Fruit fly (Drosophila melanogaster) whole organism, embryonic: Measurements from ENCODE around the gene MED14.

Experiments used
- ATbp ChIP-seq: fragments of 200-800 bp; sonication (Bioruptor generic); optimal IDR thresholded peaks from 2 replicates; lab custom pipeline; 2017; ENCODE audit warnings: missing biosample characterization, mild to moderate bottlenecking, missing genetic modification characterization, missing genetic modification reagents
- Antp ChIP-seq: fragments of 200-800 bp; sonication (Bioruptor generic); optimal IDR thresholded peaks from 3 replicates; lab custom pipeline; 2016; ENCODE audit warnings: missing biosample characterization, missing genetic modification characterization
- Blimp-1 ChIP-seq: fragments of 200-800 bp; sonication (Bioruptor generic); optimal IDR thresholded peaks from 3 replicates; lab custom pipeline; 2018; ENCODE audit warnings: missing biosample characterization, missing genetic modification characterization, mild to moderate bottlenecking, moderate library complexity, missing genetic modification reagents
- CG10979 ChIP-seq: fragments of 200-800 bp; sonication (Bioruptor generic); optimal IDR thresholded peaks from 2 replicates; lab custom pipeline; 2018; ENCODE audit warnings: missing biosample characterization, mild to moderate bottlenecking, missing genetic modification characterization, moderate library complexity
- CG11398 ChIP-seq: fragments of 200-800 bp; sonication (Bioruptor generic); optimal IDR thresholded peaks from 2 replicates; lab custom pipeline; 2016; ENCODE audit warnings: missing biosample characterization, missing genetic modification characterization
- CG12104 ChIP-seq: fragments of 200-800 bp; sonication (Bioruptor generic); optimal IDR thresholded peaks from 3 replicates; lab custom pipeline; 2016; ENCODE audit warnings: missing biosample characterization, missing genetic modification characterization
- CG17385 ChIP-seq: fragments of 200-800 bp; sonication (Bioruptor generic); optimal IDR thresholded peaks from 3 replicates; lab custom pipeline; 2018; ENCODE audit warnings: missing biosample characterization, mild to moderate bottlenecking, missing genetic modification characterization
- CG17912 ChIP-seq: fragments of 200-800 bp; sonication (Bioruptor generic); optimal IDR thresholded peaks from 2 replicates; lab custom pipeline; 2018; ENCODE audit warnings: missing biosample characterization, mild to moderate bottlenecking, missing genetic modification characterization
- CG18011 ChIP-seq: fragments of 200-800 bp; sonication (Bioruptor generic); optimal IDR thresholded peaks from 2 replicates; lab custom pipeline; 2017; ENCODE audit warnings: missing biosample characterization, missing genetic modification characterization, mild to moderate bottlenecking, moderate library complexity, missing genotype
- CG32767 ChIP-seq: fragments of 200-800 bp; sonication (Bioruptor generic); IDR thresholded peaks from 2 replicates; pipeline ENCODE4 v1.3.6; 2022; ENCODE audit warnings: missing biosample characterization, missing genetic modification characterization
- CG33557 ChIP-seq: fragments of 200-800 bp; sonication (Bioruptor generic); optimal IDR thresholded peaks from 2 replicates; lab custom pipeline; 2019; ENCODE audit warnings: missing biosample characterization, mild to moderate bottlenecking, missing genetic modification characterization, moderate library complexity
- CG3838 ChIP-seq: fragments of 200-800 bp; sonication (Bioruptor generic); optimal IDR thresholded peaks from 3 replicates; lab custom pipeline; 2016; ENCODE audit warnings: missing biosample characterization, missing genetic modification characterization
- CG6813 ChIP-seq: fragments of 200-800 bp; sonication (Bioruptor generic); optimal IDR thresholded peaks from 2 replicates; lab custom pipeline; 2017; ENCODE audit warnings: missing biosample characterization, missing genetic modification characterization, mild to moderate bottlenecking, moderate library complexity, missing genetic modification reagents
- CG8089 ChIP-seq: fragments of 200-800 bp; sonication (Bioruptor generic); optimal IDR thresholded peaks from 3 replicates; lab custom pipeline; 2016; ENCODE audit warnings: missing biosample characterization, missing genetic modification characterization
- CG8359 ChIP-seq: fragments of 200-800 bp; sonication (Bioruptor generic); optimal IDR thresholded peaks from 2 replicates; lab custom pipeline; 2017; ENCODE audit warnings: missing biosample characterization, mild to moderate bottlenecking, missing genetic modification characterization, borderline replicate concordance
- CG8388 ChIP-seq: fragments of 200-800 bp; sonication (Bioruptor generic); optimal IDR thresholded peaks from 2 replicates; lab custom pipeline; 2019; ENCODE audit warnings: missing biosample characterization, mild to moderate bottlenecking, missing genetic modification characterization, moderate library complexity
- D ChIP-seq, 2 experiments: fragments of 200-800 bp in 1 of 2; fragments of >200 bp in 1 of 2; sonication (Bioruptor generic) in 1 of 2; optimal IDR thresholded peaks; 2 replicates in 1 of 2; 3 replicates in 1 of 2; lab custom pipeline; 2017; ENCODE audit warnings: mild to moderate bottlenecking in 1 of 2, missing biosample characterization in 1 of 2, missing genetic modification characterization in 1 of 2, missing genetic modification reagents in 1 of 2
- Dad ChIP-seq: fragments of 200-800 bp; sonication (Bioruptor generic); optimal IDR thresholded peaks from 3 replicates; lab custom pipeline; 2016; ENCODE audit warnings: missing biosample characterization, missing genetic modification characterization
- Eip74EF ChIP-seq, 2 experiments: fragments of 200-800 bp in 1 of 2; fragments of >200 bp in 1 of 2; sonication (Bioruptor generic) in 1 of 2; optimal IDR thresholded peaks; 2 replicates each; lab custom pipeline; 2017 to 2019; ENCODE audit warnings: missing biosample characterization in 2 of 2, missing genetic modification characterization in 2 of 2, mild to moderate bottlenecking in 1 of 2, moderate library complexity in 1 of 2
- HmgZ ChIP-seq: fragments of 200-800 bp; sonication (Bioruptor generic); optimal IDR thresholded peaks from 2 replicates; lab custom pipeline; 2018; ENCODE audit warnings: missing biosample characterization, mild to moderate bottlenecking, missing genetic modification characterization
- Jarid2 ChIP-seq: fragments of 200-800 bp; sonication (Bioruptor generic); optimal IDR thresholded peaks from 3 replicates; lab custom pipeline; 2017; ENCODE audit warnings: mild to moderate bottlenecking, missing biosample characterization, missing genetic modification reagents, missing genetic modification characterization
- MTF-1 ChIP-seq: fragments of 200-800 bp; sonication (Bioruptor generic); optimal IDR thresholded peaks from 2 replicates; lab custom pipeline; 2018; ENCODE audit warnings: missing biosample characterization, mild to moderate bottlenecking, missing genetic modification characterization, borderline replicate concordance
- Mes4 ChIP-seq: fragments of 200-800 bp; sonication (Bioruptor generic); optimal IDR thresholded peaks from 2 replicates; lab custom pipeline; 2016; ENCODE audit warnings: missing biosample characterization, missing genetic modification characterization
- Nf-YB ChIP-seq: fragments of 200-800 bp; sonication (Bioruptor generic); optimal IDR thresholded peaks from 3 replicates; lab custom pipeline; 2019; ENCODE audit warnings: missing biosample characterization, mild to moderate bottlenecking, missing genetic modification characterization, moderate library complexity
- Optix ChIP-seq: fragments of 200-800 bp; sonication (Bioruptor generic); IDR thresholded peaks from 3 replicates; pipeline ENCODE4 v1.3.6; 2022; ENCODE audit warnings: missing biosample characterization, missing genetic modification characterization
- Stat92E ChIP-seq, 3 experiments: fragments of >200 bp in 2 of 3; fragments of 200-800 bp in 1 of 3; sonication (Bioruptor generic) in 1 of 3; optimal IDR thresholded peaks; 2 replicates each; lab custom pipeline; 2017 to 2019; ENCODE audit warnings: missing biosample characterization in 3 of 3, missing genetic modification characterization in 3 of 3, mild to moderate bottlenecking in 1 of 3, moderate library complexity in 1 of 3
- Usf ChIP-seq: fragments of 200-800 bp; sonication (Bioruptor generic); optimal IDR thresholded peaks from 2 replicates; lab custom pipeline; 2017; ENCODE audit warnings: missing genotype, missing biosample characterization, missing genetic modification characterization
- Xbp1 ChIP-seq: fragments of 200-800 bp; sonication (Bioruptor generic); optimal IDR thresholded peaks from 3 replicates; lab custom pipeline; 2016; ENCODE audit warnings: missing biosample characterization, mild to moderate bottlenecking, missing genetic modification characterization
- YL-1 ChIP-seq: fragments of 200-800 bp; sonication (Bioruptor generic); optimal IDR thresholded peaks from 3 replicates; lab custom pipeline; 2017; ENCODE audit warnings: missing biosample characterization, mild to moderate bottlenecking, missing genetic modification characterization
- bsh ChIP-seq, 2 experiments: fragments of 200-800 bp; sonication (Bioruptor generic); optimal IDR thresholded peaks; 2 replicates each; lab custom pipeline; 2017 to 2018; ENCODE audit warnings: mild to moderate bottlenecking in 2 of 2, missing biosample characterization in 2 of 2, missing genetic modification characterization in 2 of 2, moderate library complexity in 1 of 2
- dmrt99B ChIP-seq: fragments of 200-800 bp; sonication (Bioruptor generic); optimal IDR thresholded peaks from 2 replicates; lab custom pipeline; 2018; ENCODE audit warnings: missing biosample characterization, mild to moderate bottlenecking, missing genetic modification characterization, moderate library complexity
- grau ChIP-seq: fragments of 200-800 bp; optimal IDR thresholded peaks from 3 replicates; lab custom pipeline; 2019; ENCODE audit warnings: missing biosample characterization, mild to moderate bottlenecking, missing genetic modification characterization, moderate library complexity
- insv ChIP-seq, 2 experiments: fragments of 200-800 bp; sonication (Bioruptor generic); optimal IDR thresholded peaks; 3 replicates each; lab custom pipeline; 2016 to 2018; ENCODE audit warnings: missing biosample characterization in 2 of 2, missing genetic modification characterization in 2 of 2
- inv ChIP-seq: fragments of 200-800 bp; sonication (Bioruptor generic); IDR thresholded peaks from 2 replicates; pipeline ENCODE4 v1.3.6; 2022; ENCODE audit warnings: missing biosample characterization, missing genetic modification characterization; ENCODE audit not compliant: partially characterized antibody
- pan ChIP-seq, 4 experiments: fragments of >200 bp in 3 of 4; fragments of 200-800 bp in 1 of 4; sonication (Bioruptor generic) in 1 of 4; optimal IDR thresholded peaks in 3 of 4; IDR thresholded peaks in 1 of 4; 2 replicates each; pipeline versions ENCODE4 v1.3.6 to Lab custom; 2017 to 2022; ENCODE audit warnings: missing biosample characterization in 2 of 4, missing genetic modification characterization in 2 of 4, mixed read lengths in 1 of 4
- phol ChIP-seq: fragments of 200-800 bp; sonication (Bioruptor generic); optimal IDR thresholded peaks from 3 replicates; lab custom pipeline; 2018; ENCODE audit warnings: missing biosample characterization, mild to moderate bottlenecking, missing genetic modification characterization, moderate library complexity
- pros ChIP-seq: fragments of 200-800 bp; sonication (Bioruptor generic); optimal IDR thresholded peaks from 3 replicates; lab custom pipeline; 2019; ENCODE audit warnings: missing biosample characterization, mild to moderate bottlenecking, missing genetic modification characterization, moderate library complexity
- schlank ChIP-seq: fragments of 200-800 bp; sonication (Bioruptor generic); optimal IDR thresholded peaks from 2 replicates; lab custom pipeline; 2018; ENCODE audit warnings: missing biosample characterization, mild to moderate bottlenecking, missing genetic modification characterization
- scrt ChIP-seq: fragments of 200-800 bp; sonication (Bioruptor generic); optimal IDR thresholded peaks from 2 replicates; lab custom pipeline; 2018; ENCODE audit warnings: missing biosample characterization, mild to moderate bottlenecking, missing genetic modification characterization, moderate library complexity
- slp2 ChIP-seq: fragments of 200-800 bp; sonication (Bioruptor generic); optimal IDR thresholded peaks from 2 replicates; lab custom pipeline; 2016; ENCODE audit warnings: missing biosample characterization, missing genetic modification characterization
- so ChIP-seq: fragments of 200-800 bp; sonication (Bioruptor generic); IDR thresholded peaks from 3 replicates; pipeline ENCODE4 v1.3.6; 2022; ENCODE audit warnings: missing biosample characterization, missing genetic modification characterization
- sqz ChIP-seq: fragments of 200-800 bp; sonication (Bioruptor generic); optimal IDR thresholded peaks from 3 replicates; lab custom pipeline; 2018; ENCODE audit warnings: missing biosample characterization, mild to moderate bottlenecking, missing genetic modification characterization
- stwl ChIP-seq: fragments of 200-800 bp; sonication (Bioruptor generic); optimal IDR thresholded peaks from 3 replicates; lab custom pipeline; 2018; ENCODE audit warnings: missing biosample characterization, mild to moderate bottlenecking, missing genetic modification characterization, moderate library complexity
- sug ChIP-seq: fragments of 200-800 bp; optimal IDR thresholded peaks from 2 replicates; lab custom pipeline; 2019; ENCODE audit warnings: missing biosample characterization, mild to moderate bottlenecking, missing genetic modification characterization, moderate library complexity
- tgo ChIP-seq: fragments of 200-800 bp; sonication (Bioruptor generic); IDR thresholded peaks from 3 replicates; pipeline ENCODE4 v1.3.6; 2022; ENCODE audit warnings: missing biosample characterization, missing genetic modification characterization
- zen2 ChIP-seq: fragments of 200-800 bp; sonication (Bioruptor generic); IDR thresholded peaks from 3 replicates; pipeline ENCODE4 v1.3.6; 2022; ENCODE audit warnings: missing biosample characterization, missing genetic modification characterization; ENCODE audit not compliant: partially characterized antibody

Gene MED14

dm6 chr3L:644111-644718 is 51.2 kb downstream of the MED14 start (continued):
- peak; percentile 6 for TF ChIP-seq CG3838
- TF ChIP-seq slp2 (GFP tag; lab: Kevin White, UChicago): peak; percentile 88
- peak; percentile 77 for TF ChIP-seq HmgZ (tag; lab: Kevin White, UChicago)
- peak; percentile 82 for TF ChIP-seq Dad
- TF ChIP-seq pros (GFP tag; lab: Kevin White, UChicago): no peak
- peak; percentile 79 for TF ChIP-seq CG17385 (GFP tag; lab: Kevin White, UChicago)
- peak; percentile 82 for TF ChIP-seq grau
- peak; percentile 1 for TF ChIP-seq YL-1 (GFP tag; lab: Kevin White, UChicago)
- peak; percentile 85 for TF ChIP-seq tgo (GFP tag; lab: Robert Waterston, UW)
- TF ChIP-seq CG32767 (GFP tag; lab: Robert Waterston, UW): peak; percentile 79
- peak; percentile 93 for TF ChIP-seq CG8089
- peak; percentile 11 for TF ChIP-seq stwl
- peak; percentile 93 for TF ChIP-seq ATbp (GFP tag; lab: Kevin White, UChicago)
- TF ChIP-seq pan (optimal IDR thresholded peaks at IDR 0.05; lab: Kevin White, UChicago): no peak
- TF ChIP-seq pan (GFP tag; optimal IDR thresholded peaks at IDR 0.05 in 1 of 2, IDR thresholded peaks at IDR 0.05 in 1 of 2): peak in 1 of 2 experiments; percentile 93
- TF ChIP-seq Usf (GFP tag; lab: Kevin White, UChicago): peak; percentile 32
- peak; percentile 72 for TF ChIP-seq Mes4 (GFP tag; lab: Kevin White, UChicago)
- TF ChIP-seq insv (GFP tag; optimal IDR thresholded peaks at IDR 0.05; lab: Kevin White, UChicago): no peak
- TF ChIP-seq Xbp1 (GFP tag; lab: Kevin White, UChicago): peak; percentile 92
- TF ChIP-seq scrt (GFP tag; lab: Kevin White, UChicago): peak; percentile 66
- peak; percentile 28 for TF ChIP-seq sug (tag; lab: Kevin White, UChicago)
- peak; percentile 82 to 93 for TF ChIP-seq bsh (GFP tag; optimal IDR thresholded peaks at IDR 0.05; lab: Kevin White, UChicago)
- peak; percentile 89 for TF ChIP-seq CG10979 (tag; lab: Kevin White, UChicago)
- TF ChIP-seq Antp (GFP tag; lab: Kevin White, UChicago): peak; percentile 90
- TF ChIP-seq Jarid2: peak; percentile 65
- peak; percentile 83 for TF ChIP-seq MTF-1 (GFP tag; lab: Kevin White, UChicago)
- TF ChIP-seq Blimp-1 (GFP tag; lab: Kevin White, UChicago): peak; percentile 89
- TF ChIP-seq CG8388 (GFP tag; lab: Kevin White, UChicago): peak; percentile 85
- TF ChIP-seq CG8359 (GFP tag; lab: Kevin White, UChicago): peak; percentile 78
- TF ChIP-seq sqz: peak; percentile 76
- TF ChIP-seq so (GFP tag; lab: Robert Waterston, UW): peak; percentile 91
- TF ChIP-seq inv (GFP tag; lab: Robert Waterston, UW): no peak
- TF ChIP-seq CG12104 (GFP tag; lab: Kevin White, UChicago): peak; percentile 62
- TF ChIP-seq Eip74EF (GFP tag; optimal IDR thresholded peaks at IDR 0.05; lab: Kevin White, UChicago): peak in 1 of 2 experiments; percentile 84
- TF ChIP-seq CG6813 (GFP tag; lab: Kevin White, UChicago): peak; percentile 77
- TF ChIP-seq CG11398 (GFP tag; lab: Kevin White, UChicago): peak; percentile 73
- peak; percentile 11 for TF ChIP-seq schlank (tag; lab: Kevin White, UChicago)
- TF ChIP-seq dmrt99B: peak; percentile 94
- peak; percentile 58 for TF ChIP-seq Nf-YB
- no peak for TF ChIP-seq D (optimal IDR thresholded peaks at IDR 0.05; lab: Kevin White, UChicago)
- TF ChIP-seq D (GFP tag; optimal IDR thresholded peaks at IDR 0.05; lab: Kevin White, UChicago): peak; percentile 89
- TF ChIP-seq CG17912 (GFP tag; lab: Kevin White, UChicago): peak; percentile 36
- TF ChIP-seq phol (tag; lab: Kevin White, UChicago): peak; percentile 89
- TF ChIP-seq Optix: peak; percentile 90
- peak; percentile 2 for TF ChIP-seq CG33557 (GFP tag; lab: Kevin White, UChicago)
- TF ChIP-seq CG18011: peak; percentile 57
- TF ChIP-seq zen2 (GFP tag; lab: Robert Waterston, UW): no peak
- TF ChIP-seq Stat92E (GFP tag; optimal IDR thresholded peaks at IDR 0.05; lab: Kevin White, UChicago): no peak
